Fruit fly (Drosophila melanogaster): ENCODE data around the gene CG1161.
A peak's percentile ranks its signal among the peaks of the same experiment; 100 is the strongest.

The CG1161 gene

DNA sequence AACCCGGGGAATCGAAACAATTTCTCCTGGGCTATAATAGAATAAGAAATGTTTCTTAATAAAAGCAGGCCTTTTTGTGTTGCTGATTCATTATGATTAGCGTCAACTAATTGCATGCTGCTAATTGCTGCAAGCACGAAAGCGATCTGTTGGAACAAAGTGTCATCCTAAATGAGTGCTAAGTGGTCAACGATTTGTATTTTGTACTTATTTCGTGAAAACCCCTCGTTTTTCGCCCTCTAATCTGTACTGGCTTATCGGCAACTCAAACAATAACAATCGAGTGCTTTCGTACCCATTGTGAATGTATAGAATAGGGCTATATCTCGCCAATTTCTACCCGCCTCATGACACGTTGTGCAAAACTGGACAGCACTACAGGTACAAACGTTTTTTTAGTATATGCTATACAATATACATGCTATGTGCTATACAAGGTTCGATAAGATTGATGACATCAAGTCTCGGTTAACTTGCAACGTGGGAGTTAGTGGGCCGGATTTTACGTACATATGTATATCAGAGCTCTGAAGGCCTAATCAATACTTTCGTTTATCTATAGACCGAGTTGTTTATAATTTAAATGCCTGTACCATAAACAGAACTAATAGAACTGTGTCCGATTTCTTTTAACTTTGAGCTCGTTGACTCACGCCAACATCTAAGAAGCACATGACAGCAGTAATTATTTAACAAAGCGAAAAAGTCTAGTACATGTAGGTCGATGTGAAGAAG is 9.8 kb downstream of the CG1161 start:
- TF ChIP-seq rgr (GFP tag; optimal IDR thresholded peaks at IDR 0.05) (peak; percentile 22), br (GFP tag; optimal IDR thresholded peaks at IDR 0.05) (no peak), psq (GFP tag; optimal IDR thresholded peaks at IDR 0.05) (no peak), Dfd (GFP tag; optimal IDR thresholded peaks at IDR 0.05) (no peak), dsf (GFP tag; optimal IDR thresholded peaks at IDR 0.05; ENCODE audit: borderline replicate concordance) (no peak), Hr78 (GFP tag; optimal IDR thresholded peaks at IDR 0.05) (no peak), sv (GFP tag; optimal IDR thresholded peaks at IDR 0.05) (no peak), Vsx2 (GFP tag; optimal IDR thresholded peaks at IDR 0.05; ENCODE audit: partially characterized antibody) (no peak), CG32264 (GFP tag; optimal IDR thresholded peaks at IDR 0.05) (no peak), lola (GFP tag; optimal IDR thresholded peaks at IDR 0.05) (no peak), HLH106 (tag; optimal IDR thresholded peaks at IDR 0.05) (no peak), brk (GFP tag; optimal IDR thresholded peaks at IDR 0.05) (no peak), GATAd (GFP tag; optimal IDR thresholded peaks at IDR 0.05) (no peak), Mio (GFP tag; optimal IDR thresholded peaks at IDR 0.05) (no peak), jim (GFP tag; optimal IDR thresholded peaks at IDR 0.05) (no peak), fru (GFP tag; optimal IDR thresholded peaks at IDR 0.05) (no peak), tai (GFP tag; optimal IDR thresholded peaks at IDR 0.05) (no peak), OdsH (GFP tag; optimal IDR thresholded peaks at IDR 0.05) (peak; percentile 13), CG9705 (GFP tag; optimal IDR thresholded peaks at IDR 0.05) (no peak), Dif (GFP tag; optimal IDR thresholded peaks at IDR 0.05; ENCODE audit: partially characterized antibody) (no peak), h (GFP tag; optimal IDR thresholded peaks at IDR 0.05) (peak; percentile 7), Rel (GFP tag; optimal IDR thresholded peaks at IDR 0.05) (no peak), Rel (tag; optimal IDR thresholded peaks at IDR 0.05) (peak; percentile 86), Abd-B (GFP tag; optimal IDR thresholded peaks at IDR 0.05) (no peak), Myc (optimal IDR thresholded peaks at IDR 0.05) (no peak), dl (GFP tag; optimal IDR thresholded peaks at IDR 0.05; ENCODE audit: insufficient read depth in 1 of 2, partially characterized antibody in 2 of 2) (no peak), pan (optimal IDR thresholded peaks at IDR 0.05) (no peak), dmrt93B (GFP tag; optimal IDR thresholded peaks at IDR 0.05) (no peak), N (GFP tag; optimal IDR thresholded peaks at IDR 0.05) (no peak), Jra (GFP tag; optimal IDR thresholded peaks at IDR 0.05) (no peak), sage (GFP tag; optimal IDR thresholded peaks at IDR 0.05) (no peak), CrebA (GFP tag; optimal IDR thresholded peaks at IDR 0.05; ENCODE audit: borderline replicate concordance) (no peak), Sp1 (GFP tag; optimal IDR thresholded peaks at IDR 0.05) (peak; percentile 10), usp (GFP tag; optimal IDR thresholded peaks at IDR 0.05) (no peak), Hr83 (GFP tag; optimal IDR thresholded peaks at IDR 0.05; ENCODE audit: poor library complexity, severe bottlenecking) (no peak)

DNA sequence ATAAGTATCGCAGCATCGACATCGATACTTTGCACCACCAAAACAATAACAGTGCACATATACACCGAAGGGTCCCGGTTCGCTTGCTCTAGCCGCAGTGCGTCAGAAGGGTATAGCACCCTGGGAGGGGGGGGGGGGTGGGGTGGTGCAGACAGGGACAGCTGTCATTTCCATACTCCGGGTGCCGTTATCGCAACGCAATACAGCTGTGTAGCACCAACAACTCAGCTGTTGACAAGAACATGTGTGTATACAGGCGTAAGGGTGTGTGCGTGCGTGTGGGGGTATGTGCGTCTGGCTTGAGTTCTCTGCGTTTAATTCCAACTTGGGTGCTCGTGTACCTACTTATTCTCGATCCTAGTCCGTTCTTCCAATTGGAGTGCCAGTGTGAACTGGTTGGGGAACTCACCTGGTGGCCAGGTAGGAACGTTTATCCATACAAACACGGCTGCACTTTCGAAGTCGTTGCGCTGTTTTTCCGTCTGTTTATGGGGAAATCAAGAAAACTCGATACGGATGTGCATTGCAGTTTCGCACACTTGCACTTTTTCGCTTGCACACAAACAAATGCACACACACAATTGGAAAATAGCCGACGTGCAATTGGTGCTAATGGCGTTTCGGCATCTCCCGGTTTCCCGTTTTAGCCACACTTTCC is 12.7 kb downstream of the CG1161 start:
- TF ChIP-seq Jra (GFP tag; optimal IDR thresholded peaks at IDR 0.05): peak; percentile 77
- TF ChIP-seq dmrt93B (GFP tag; optimal IDR thresholded peaks at IDR 0.05): no peak
- TF ChIP-seq h (GFP tag; optimal IDR thresholded peaks at IDR 0.05): peak; percentile 43
- TF ChIP-seq CG9705 (GFP tag; optimal IDR thresholded peaks at IDR 0.05): peak; percentile 15
- TF ChIP-seq Hr83 (GFP tag; optimal IDR thresholded peaks at IDR 0.05; ENCODE audit: poor library complexity, severe bottlenecking): peak; percentile 98
- no peak for TF ChIP-seq Myc (optimal IDR thresholded peaks at IDR 0.05)
- TF ChIP-seq Rel (GFP tag; optimal IDR thresholded peaks at IDR 0.05): no peak
- peak; percentile 63 for TF ChIP-seq Rel (tag; optimal IDR thresholded peaks at IDR 0.05)
- TF ChIP-seq Hnf4 (GFP tag; optimal IDR thresholded peaks at IDR 0.05): peak; percentile 33
- TF ChIP-seq usp (GFP tag; optimal IDR thresholded peaks at IDR 0.05): no peak
- TF ChIP-seq pan (optimal IDR thresholded peaks at IDR 0.05): no peak
- peak; percentile 38 for TF ChIP-seq rgr (GFP tag; optimal IDR thresholded peaks at IDR 0.05)
- no peak for TF ChIP-seq lola (GFP tag; optimal IDR thresholded peaks at IDR 0.05)
- TF ChIP-seq HLH106 (tag; optimal IDR thresholded peaks at IDR 0.05): peak; percentile 7
- peak; percentile 14 for TF ChIP-seq Sp1 (GFP tag; optimal IDR thresholded peaks at IDR 0.05)
- no peak for TF ChIP-seq Dfd (GFP tag; optimal IDR thresholded peaks at IDR 0.05)
